Worm (Caenorhabditis elegans) whole organism, L3 larva: ENCODE measurements around the gene ZK596.2.

Experiments used
- aly-2 ChIP-seq: fragments of 150-350 bp; optimal IDR thresholded peaks from 2 replicates; lab custom pipeline; 2014; ENCODE audit warnings: missing biosample characterization, missing genetic modification characterization
- ama-1 ChIP-seq: fragments of 150-350 bp; optimal IDR thresholded peaks from 2 replicates; lab custom pipeline; 2018
- elt-3 ChIP-seq, 3 experiments: fragments of 150-350 bp in 1 of 3; sonication (generic microtip) in 2 of 3; optimal IDR thresholded peaks; 2 replicates in 2 of 3; 4 replicates in 1 of 3; lab custom pipeline; 2014 to 2017; ENCODE audit warnings: missing biosample characterization in 3 of 3, missing genetic modification characterization in 3 of 3
- eor-1 ChIP-seq, 2 experiments: fragments of 150-350 bp; optimal IDR thresholded peaks; 2 replicates each; lab custom pipeline; 2014 to 2018; ENCODE audit warnings: missing biosample characterization in 2 of 2, missing genetic modification characterization in 2 of 2
- fkh-10 ChIP-seq: sonication (generic microtip); optimal IDR thresholded peaks from 2 replicates; lab custom pipeline; 2017; ENCODE audit warnings: missing biosample characterization, missing genetic modification reagents, missing genetic modification characterization
- lin-39 ChIP-seq: fragments of 150-350 bp; optimal IDR thresholded peaks from 2 replicates; lab custom pipeline; 2018; ENCODE audit warnings: missing biosample characterization, missing genetic modification reagents, missing genetic modification characterization
- nhr-12 ChIP-seq: fragments of 150-350 bp; optimal IDR thresholded peaks from 2 replicates; lab custom pipeline; 2014; ENCODE audit warnings: missing biosample characterization, missing genetic modification characterization
- nhr-237 ChIP-seq: fragments of 150-350 bp; optimal IDR thresholded peaks from 2 replicates; lab custom pipeline; 2014; ENCODE audit warnings: missing biosample characterization, missing genetic modification characterization
- nhr-76 ChIP-seq: fragments of 150-350 bp; sonication (generic microtip); optimal IDR thresholded peaks from 5 replicates; lab custom pipeline; 2014; ENCODE audit warnings: missing biosample characterization, missing genetic modification characterization
- pha-4 ChIP-seq: fragments of 150-350 bp; optimal IDR thresholded peaks from 2 replicates; lab custom pipeline; 2014; ENCODE audit warnings: missing biosample characterization, missing genetic modification reagents, missing genetic modification characterization
- snpc-4 ChIP-seq: fragments of 150-350 bp; optimal IDR thresholded peaks from 2 replicates; lab custom pipeline; 2014; ENCODE audit warnings: missing biosample characterization, missing genetic modification characterization
- unc-39 ChIP-seq: sonication (generic microtip); optimal IDR thresholded peaks from 4 replicates; lab custom pipeline; 2017; ENCODE audit warnings: missing biosample characterization, missing genetic modification characterization

ce11 chrIV:10889820-10890462 is 19.2 kb downstream of the ZK596.2 start, which contains the start of gene F13E9.15:
- TF ChIP-seq aly-2 (tag; lab: Kevin White, UChicago) (no peak), elt-3 (tag; optimal IDR thresholded peaks at IDR 0.05; lab: Kevin White, UChicago) (no peak), nhr-12 (tag; lab: Kevin White, UChicago) (no peak), unc-39 (tag; lab: Kevin White, UChicago) (no peak), nhr-76 (tag; lab: Kevin White, UChicago) (no peak), ama-1 (lab: Kevin White, UChicago) (no peak), snpc-4 (tag; lab: Kevin White, UChicago) (no peak), fkh-10 (no peak), eor-1 (tag; optimal IDR thresholded peaks at IDR 0.05; lab: Kevin White, UChicago) (no peak), lin-39 (tag; lab: Kevin White, UChicago) (no peak), pha-4 (tag; lab: Kevin White, UChicago) (no peak), nhr-237 (no peak)
